Fruit fly (Drosophila melanogaster) whole organism, embryonic: Measurements from ENCODE around the gene et.

ENCODE experiments used
- Ada2b ChIP-seq: fragments of 200-800 bp; sonication (Bioruptor generic); IDR thresholded peaks from 2 replicates; pipeline ENCODE4 v1.3.6; 2022; ENCODE audit warnings: missing biosample characterization, missing genetic modification characterization
- B-H1 ChIP-seq: fragments of 200-800 bp; sonication (Bioruptor generic); IDR thresholded peaks from 3 replicates; pipeline ENCODE4 v1.3.6; 2022; ENCODE audit warnings: missing biosample characterization, missing genetic modification characterization
- Bgb ChIP-seq: fragments of 200-800 bp; sonication (Bioruptor generic); IDR thresholded peaks from 2 replicates; pipeline ENCODE4 v1.3.6; 2022; ENCODE audit warnings: missing biosample characterization, missing genetic modification characterization; ENCODE audit not compliant: partially characterized antibody
- CG10209 ChIP-seq: fragments of 200-800 bp; sonication (Bioruptor generic); optimal IDR thresholded peaks from 3 replicates; lab custom pipeline; 2017; ENCODE audit warnings: missing biosample characterization, mild to moderate bottlenecking, missing genetic modification characterization, missing genetic modification reagents
- CG11723 ChIP-seq: fragments of 200-800 bp; sonication (Bioruptor generic); optimal IDR thresholded peaks from 2 replicates; lab custom pipeline; 2017; ENCODE audit warnings: missing biosample characterization, mild to moderate bottlenecking, missing genetic modification characterization
- CG12659 ChIP-seq: fragments of 200-800 bp; sonication (Bioruptor generic); optimal IDR thresholded peaks from 3 replicates; lab custom pipeline; 2017; ENCODE audit warnings: mild to moderate bottlenecking, missing biosample characterization, missing genetic modification reagents, missing genetic modification characterization
- CG12942 ChIP-seq: fragments of 200-800 bp; sonication (Bioruptor generic); optimal IDR thresholded peaks from 3 replicates; lab custom pipeline; 2016; ENCODE audit warnings: missing biosample characterization, missing genetic modification characterization
- CG13123 ChIP-seq: fragments of 200-800 bp; sonication (Bioruptor generic); optimal IDR thresholded peaks from 2 replicates; lab custom pipeline; 2016; ENCODE audit warnings: missing biosample characterization, missing genetic modification characterization
- CG14860 ChIP-seq: fragments of 200-800 bp; sonication (Bioruptor generic); IDR thresholded peaks from 3 replicates; pipeline ENCODE4 v1.3.6; 2022; ENCODE audit warnings: missing biosample characterization, missing genetic modification characterization; ENCODE audit not compliant: partially characterized antibody
- CG15479 ChIP-seq: fragments of 200-800 bp; sonication (Bioruptor generic); optimal IDR thresholded peaks from 3 replicates; lab custom pipeline; 2019; ENCODE audit warnings: missing biosample characterization, mild to moderate bottlenecking, missing genetic modification characterization, moderate library complexity
- CG17612 ChIP-seq: fragments of 200-800 bp; sonication (Bioruptor generic); IDR thresholded peaks from 2 replicates; pipeline ENCODE4 v1.3.6; 2022; ENCODE audit warnings: missing biosample characterization, missing genetic modification characterization
- CG18619 ChIP-seq: fragments of 200-800 bp; sonication (Bioruptor generic); optimal IDR thresholded peaks from 3 replicates; lab custom pipeline; 2017; ENCODE audit warnings: missing biosample characterization, mild to moderate bottlenecking, missing genetic modification characterization
- CG2202 ChIP-seq: fragments of 200-800 bp; sonication (Bioruptor generic); optimal IDR thresholded peaks from 2 replicates; lab custom pipeline; 2018; ENCODE audit warnings: missing biosample characterization, mild to moderate bottlenecking, missing genetic modification characterization
- CG4360 ChIP-seq: fragments of 200-800 bp; sonication (Bioruptor generic); IDR thresholded peaks from 2 replicates; pipeline ENCODE4 v1.3.6; 2022; ENCODE audit warnings: missing biosample characterization, missing genetic modification characterization
- CG6175 ChIP-seq: fragments of 200-800 bp; sonication (Bioruptor generic); IDR thresholded peaks from 3 replicates; pipeline ENCODE4 v1.3.6; 2022; ENCODE audit warnings: missing biosample characterization, missing genetic modification characterization
- CG7357 ChIP-seq: fragments of 200-800 bp; sonication (Bioruptor generic); IDR thresholded peaks from 3 replicates; pipeline ENCODE4 v1.3.6; 2022; ENCODE audit warnings: missing biosample characterization, missing genetic modification characterization
- CG9797 ChIP-seq: fragments of 200-800 bp; sonication (Bioruptor generic); optimal IDR thresholded peaks from 3 replicates; lab custom pipeline; 2018; ENCODE audit warnings: missing biosample characterization, mild to moderate bottlenecking, missing genetic modification characterization
- Dbx ChIP-seq: fragments of 200-800 bp; sonication (Bioruptor generic); IDR thresholded peaks from 3 replicates; pipeline ENCODE4 v1.3.6; 2022; ENCODE audit warnings: missing biosample characterization, missing genetic modification characterization
- Dref ChIP-seq: fragments of 200-800 bp; sonication (Bioruptor generic); IDR thresholded peaks from 2 replicates; pipeline ENCODE4 v1.3.6; 2022; ENCODE audit warnings: missing biosample characterization, missing genetic modification characterization
- GATAe ChIP-seq: fragments of 200-800 bp; sonication (Bioruptor generic); conservative IDR thresholded peaks from 2 replicates; pipeline ENCODE4 v1.3.6; 2022; ENCODE audit warnings: missing biosample characterization, missing genetic modification characterization
- HHEX ChIP-seq: fragments of 200-800 bp; sonication (Bioruptor generic); optimal IDR thresholded peaks from 3 replicates; lab custom pipeline; 2017; ENCODE audit warnings: missing biosample characterization, mild to moderate bottlenecking, missing genetic modification characterization, missing genetic modification reagents
- HLH3B ChIP-seq: fragments of 200-800 bp; sonication (Bioruptor generic); IDR thresholded peaks from 2 replicates; pipeline ENCODE4 v1.3.6; 2022; ENCODE audit warnings: missing biosample characterization, missing genetic modification characterization
- MESR4 ChIP-seq: fragments of 200-800 bp; sonication (Bioruptor generic); optimal IDR thresholded peaks from 2 replicates; lab custom pipeline; 2018; ENCODE audit warnings: missing biosample characterization, mild to moderate bottlenecking, missing genetic modification characterization, moderate library complexity
- MTF-1 ChIP-seq: fragments of 200-800 bp; sonication (Bioruptor generic); optimal IDR thresholded peaks from 2 replicates; lab custom pipeline; 2018; ENCODE audit warnings: missing biosample characterization, mild to moderate bottlenecking, missing genetic modification characterization, borderline replicate concordance
- Meics ChIP-seq: fragments of 200-800 bp; sonication (Bioruptor generic); optimal IDR thresholded peaks from 2 replicates; lab custom pipeline; 2017; ENCODE audit warnings: missing biosample characterization, mild to moderate bottlenecking, missing genetic modification characterization
- Neu2 ChIP-seq: fragments of 200-800 bp; sonication (Bioruptor generic); optimal IDR thresholded peaks from 3 replicates; lab custom pipeline; 2016; ENCODE audit warnings: missing biosample characterization, missing genetic modification characterization, borderline replicate concordance
- Oli ChIP-seq: fragments of 200-800 bp; sonication (Bioruptor generic); optimal IDR thresholded peaks from 2 replicates; lab custom pipeline; 2018; ENCODE audit warnings: missing biosample characterization, mild to moderate bottlenecking, missing genetic modification characterization, moderate library complexity
- Opbp ChIP-seq: fragments of 200-800 bp; sonication (Bioruptor generic); IDR thresholded peaks from 3 replicates; pipeline ENCODE4 v1.3.6; 2022; ENCODE audit warnings: missing biosample characterization, missing genetic modification characterization; ENCODE audit not compliant: partially characterized antibody
- Rx ChIP-seq: fragments of 200-800 bp; sonication (Bioruptor generic); IDR thresholded peaks from 2 replicates; pipeline ENCODE4 v1.3.6; 2022; ENCODE audit warnings: missing biosample characterization, missing genetic modification characterization
- ab ChIP-seq: fragments of 200-800 bp; sonication (Bioruptor generic); optimal IDR thresholded peaks from 2 replicates; lab custom pipeline; 2016; ENCODE audit warnings: missing biosample characterization, missing genetic modification characterization
- amos ChIP-seq: fragments of 200-800 bp; sonication (Bioruptor generic); IDR thresholded peaks from 2 replicates; pipeline ENCODE4 v1.3.6; 2022; ENCODE audit warnings: missing biosample characterization, missing genetic modification characterization; ENCODE audit not compliant: partially characterized antibody
- aop ChIP-seq: fragments of 200-800 bp; sonication (Bioruptor generic); IDR thresholded peaks from 2 replicates; pipeline ENCODE4 v1.3.6; 2022; ENCODE audit warnings: missing biosample characterization, missing genetic modification characterization
- ato ChIP-seq: fragments of 200-800 bp; sonication (Bioruptor generic); IDR thresholded peaks from 2 replicates; pipeline ENCODE4 v1.3.6; 2022; ENCODE audit warnings: missing biosample characterization, missing genetic modification characterization; ENCODE audit not compliant: partially characterized antibody
- crp ChIP-seq, 2 experiments: fragments of 200-800 bp; sonication (Bioruptor generic); optimal IDR thresholded peaks; 2 replicates in 1 of 2; 3 replicates in 1 of 2; lab custom pipeline; 2017; ENCODE audit warnings: missing biosample characterization in 2 of 2, missing genetic modification characterization in 2 of 2, mild to moderate bottlenecking in 1 of 2, moderate library complexity in 1 of 2
- dimm ChIP-seq: fragments of 200-800 bp; sonication (Bioruptor generic); IDR thresholded peaks from 2 replicates; pipeline ENCODE4 v1.3.6; 2022; ENCODE audit warnings: missing biosample characterization, missing genetic modification characterization
- dmrt99B ChIP-seq: fragments of 200-800 bp; sonication (Bioruptor generic); optimal IDR thresholded peaks from 2 replicates; lab custom pipeline; 2018; ENCODE audit warnings: missing biosample characterization, mild to moderate bottlenecking, missing genetic modification characterization, moderate library complexity
- dpn ChIP-seq, 2 experiments: fragments of 200-800 bp; sonication (Bioruptor generic); optimal IDR thresholded peaks; 3 replicates each; lab custom pipeline; 2016; ENCODE audit warnings: missing biosample characterization in 2 of 2, missing genetic modification characterization in 2 of 2
- emc ChIP-seq: fragments of 200-800 bp; sonication (Bioruptor generic); optimal IDR thresholded peaks from 2 replicates; lab custom pipeline; 2016; ENCODE audit warnings: missing biosample characterization, missing genetic modification characterization
- eve ChIP-seq, 2 experiments: fragments of >200 bp; optimal IDR thresholded peaks; 2 replicates each; lab custom pipeline; 2017; ENCODE audit warnings: missing biosample characterization in 2 of 2, missing genetic modification characterization in 2 of 2
- her ChIP-seq: fragments of 200-800 bp; sonication (Bioruptor generic); optimal IDR thresholded peaks from 2 replicates; lab custom pipeline; 2016; ENCODE audit warnings: missing biosample characterization, missing genetic modification characterization
- jigr1 ChIP-seq: fragments of 200-800 bp; sonication (Bioruptor generic); IDR thresholded peaks from 3 replicates; pipeline ENCODE4 v1.3.6; 2022; ENCODE audit warnings: missing biosample characterization, missing genetic modification characterization
- lilli ChIP-seq: fragments of 200-800 bp; sonication (Bioruptor generic); optimal IDR thresholded peaks from 3 replicates; lab custom pipeline; 2016; ENCODE audit warnings: missing biosample characterization, missing genetic modification characterization
- nerfin-1 ChIP-seq: fragments of 200-800 bp; sonication (Bioruptor generic); optimal IDR thresholded peaks from 3 replicates; lab custom pipeline; 2019; ENCODE audit warnings: missing biosample characterization, mild to moderate bottlenecking, missing genetic modification characterization, moderate library complexity
- pb ChIP-seq: fragments of 200-800 bp; sonication (Bioruptor generic); optimal IDR thresholded peaks from 3 replicates; lab custom pipeline; 2016; ENCODE audit warnings: missing biosample characterization, missing genetic modification characterization
- psq ChIP-seq: fragments of 200-800 bp; sonication (Bioruptor generic); optimal IDR thresholded peaks from 2 replicates; lab custom pipeline; 2017; ENCODE audit warnings: missing biosample characterization, missing genetic modification characterization
- sna ChIP-seq: fragments of 200-800 bp; sonication (Bioruptor generic); IDR thresholded peaks from 2 replicates; pipeline ENCODE4 v1.3.6; 2022; ENCODE audit warnings: missing biosample characterization, missing genetic modification characterization; ENCODE audit not compliant: partially characterized antibody
- sob ChIP-seq: fragments of 200-800 bp; sonication (Bioruptor generic); IDR thresholded peaks from 2 replicates; pipeline ENCODE4 v1.3.6; 2022; ENCODE audit warnings: missing biosample characterization, missing genetic modification characterization
- stc ChIP-seq: fragments of 200-800 bp; sonication (Bioruptor generic); IDR thresholded peaks from 2 replicates; pipeline ENCODE4 v1.3.6; 2022; ENCODE audit warnings: missing biosample characterization, missing genetic modification characterization
- tap ChIP-seq: fragments of 200-800 bp; optimal IDR thresholded peaks from 3 replicates; lab custom pipeline; 2019; ENCODE audit warnings: missing biosample characterization, mild to moderate bottlenecking, missing genetic modification characterization, moderate library complexity
- zen ChIP-seq: fragments of 200-800 bp; sonication (Bioruptor generic); optimal IDR thresholded peaks from 3 replicates; lab custom pipeline; 2018; ENCODE audit warnings: missing biosample characterization, mild to moderate bottlenecking, missing genetic modification characterization, moderate library complexity

et gene

dm6 chrX:19663196-19663858 lies 12.4 kb downstream of the et start (continued):
- TF ChIP-seq CG7357 (GFP tag; lab: Robert Waterston, UW) (no peak), Bgb (GFP tag; lab: Robert Waterston, UW) (no peak), ab (GFP tag; lab: Kevin White, UChicago) (peak; percentile 4), GATAe (GFP tag; lab: Robert Waterston, UW) (no peak), Meics (peak; percentile 75), B-H1 (GFP tag; lab: Robert Waterston, UW) (no peak; the same call in 2 of the 3 replicates), CG4360 (GFP tag; lab: Robert Waterston, UW) (no peak), jigr1 (no peak), nerfin-1 (tag; lab: Kevin White, UChicago) (peak; percentile 44), pb (GFP tag; lab: Kevin White, UChicago) (no peak), Dbx (GFP tag; lab: Robert Waterston, UW) (no peak), CG12659 (GFP tag; lab: Kevin White, UChicago) (peak; percentile 67), psq (GFP tag; lab: Kevin White, UChicago) (no peak), Dref (GFP tag; lab: Robert Waterston, UW) (no peak), eve (GFP tag; optimal IDR thresholded peaks at IDR 0.05; lab: Kevin White, UChicago) (no peak), CG11723 (GFP tag; lab: Kevin White, UChicago) (peak; percentile 27), zen (tag; lab: Kevin White, UChicago) (peak; percentile 58), aop (GFP tag; lab: Robert Waterston, UW) (no peak), CG17612 (no peak), sob (GFP tag; lab: Robert Waterston, UW) (no peak), CG6175 (GFP tag; lab: Robert Waterston, UW) (peak; percentile 94), Opbp (GFP tag; lab: Robert Waterston, UW) (no peak), CG10209 (GFP tag; lab: Kevin White, UChicago) (peak; percentile 54), MTF-1 (GFP tag; lab: Kevin White, UChicago) (no peak), crp (GFP tag; optimal IDR thresholded peaks at IDR 0.05; lab: Kevin White, UChicago) (peak in 1 of 2 experiments; percentile 1), MESR4 (GFP tag; lab: Kevin White, UChicago) (no peak), her (GFP tag; lab: Kevin White, UChicago) (no peak), CG2202 (tag; lab: Kevin White, UChicago) (no peak), dimm (GFP tag; lab: Robert Waterston, UW) (no peak), Ada2b (GFP tag; lab: Robert Waterston, UW) (no peak), HLH3B (GFP tag; lab: Robert Waterston, UW) (no peak), Neu2 (GFP tag; lab: Kevin White, UChicago) (no peak), tap (tag; lab: Kevin White, UChicago) (no peak), CG15479 (GFP tag; lab: Kevin White, UChicago) (no peak), CG13123 (GFP tag; lab: Kevin White, UChicago) (no peak), CG14860 (GFP tag; lab: Robert Waterston, UW) (no peak), CG18619 (GFP tag; lab: Kevin White, UChicago) (peak; percentile 71), Rx (GFP tag; lab: Robert Waterston, UW) (no peak), HHEX (GFP tag; lab: Kevin White, UChicago) (no peak), CG9797 (GFP tag; lab: Kevin White, UChicago) (no peak), amos (GFP tag; lab: Robert Waterston, UW) (no peak), sna (no peak), Oli (tag; lab: Kevin White, UChicago) (peak; percentile 65), dmrt99B (tag; lab: Kevin White, UChicago) (peak; percentile 72), ato (GFP tag; lab: Robert Waterston, UW) (no peak), lilli (peak; percentile 51), stc (GFP tag; lab: Robert Waterston, UW) (no peak), emc (GFP tag; lab: Kevin White, UChicago) (no peak), dpn (GFP tag; optimal IDR thresholded peaks at IDR 0.05; lab: Kevin White, UChicago) (peak; percentile 14 to 38), CG12942 (GFP tag; lab: Kevin White, UChicago) (peak; percentile 36)
